Worm (Caenorhabditis elegans): Measurements from ENCODE around the gene ZK1098.11.

- no peak for TF ChIP-seq W03F9.2 (tag; optimal IDR thresholded peaks at IDR 0.05)
- TF ChIP-seq him-1 (tag; optimal IDR thresholded peaks at IDR 0.05), result no peak
- no peak for TF ChIP-seq dao-5 (tag; optimal IDR thresholded peaks at IDR 0.05)
Measured at ce11 chrIII:9563235-9563634, 6.8 kb downstream of the ZK1098.11 start, which contains the start of gene C48B4.9.
